Worm (Caenorhabditis elegans): Measurements from ENCODE around the gene F45E1.5.

DNA sequence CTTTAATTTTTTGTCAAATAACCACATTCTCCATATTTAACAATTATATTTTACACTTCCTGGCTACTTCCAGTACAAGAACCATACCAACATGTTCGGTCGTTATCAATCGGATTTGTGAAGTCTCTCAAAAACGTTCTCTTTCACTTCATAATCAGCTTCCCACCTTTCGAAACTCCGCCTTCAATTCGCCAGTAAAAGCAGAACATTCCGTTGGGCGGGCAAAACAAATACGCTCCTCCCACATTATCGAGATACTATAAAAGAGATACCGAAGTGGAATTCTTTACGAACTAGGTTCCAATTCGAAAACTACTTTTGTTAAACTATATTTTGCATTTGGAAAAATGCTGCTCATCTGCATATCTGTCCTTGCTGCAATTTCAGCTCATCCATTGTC lies 46.0 kb upstream of the F45E1.5 start, which contains the start of gene zig-3:
- TF ChIP-seq aly-2 (tag; optimal IDR thresholded peaks at IDR 0.05) (no peak), egl-27 (tag; optimal IDR thresholded peaks at IDR 0.05) (no peak), R02D3.7 (tag; optimal IDR thresholded peaks at IDR 0.05) (no peak), nhr-12 (tag; optimal IDR thresholded peaks at IDR 0.05) (no peak), nhr-25 (tag; optimal IDR thresholded peaks at IDR 0.05) (no peak), peb-1 (tag; optimal IDR thresholded peaks at IDR 0.05) (no peak), skn-1 (tag; optimal IDR thresholded peaks at IDR 0.05) (no peak), nhr-21 (tag; optimal IDR thresholded peaks at IDR 0.05) (no peak), lin-39 (tag; optimal IDR thresholded peaks at IDR 0.05) (no peak)

Measured in whole organism, L2 larva.